Worm (Caenorhabditis elegans): ENCODE measurements around the gene F48G7.9.

DNA sequence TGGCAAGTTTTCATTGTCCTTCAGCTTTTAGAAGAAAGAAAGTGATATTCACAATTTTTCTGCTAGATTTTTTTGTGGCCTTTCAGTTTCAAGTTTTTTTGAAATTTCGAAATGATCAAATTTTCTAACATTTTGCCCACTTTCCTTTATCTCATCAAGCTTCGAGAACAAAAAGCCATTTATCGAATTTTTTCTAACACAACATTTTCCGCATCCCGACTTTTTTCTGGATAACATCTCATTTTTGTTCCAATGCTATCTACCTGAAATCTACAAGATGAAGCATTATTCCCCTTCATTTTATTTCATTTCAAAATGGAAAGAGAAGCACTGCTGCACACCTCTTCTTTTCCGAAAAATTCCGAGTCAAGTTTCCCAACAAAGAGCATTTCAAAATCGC is 35.5 kb downstream of the F48G7.9 start, which contains the start of gene ZK488.5:
- no peak for TF ChIP-seq hlh-30 (tag; optimal IDR thresholded peaks at IDR 0.05; ENCODE audit: insufficient read depth)
- no peak for TF ChIP-seq nhr-11 (tag; optimal IDR thresholded peaks at IDR 0.05)
- no peak for TF ChIP-seq fkh-10 (GFP tag; optimal IDR thresholded peaks at IDR 0.05)
- TF ChIP-seq C38D4.7 (GFP tag; optimal IDR thresholded peaks at IDR 0.05) = no peak
- TF ChIP-seq C08G9.2 (tag; optimal IDR thresholded peaks at IDR 0.05) = no peak
- TF ChIP-seq dve-1 (tag; optimal IDR thresholded peaks at IDR 0.05) = no peak
